Fruit fly (Drosophila melanogaster): ENCODE results near the gene bowl.
A peak's percentile ranks its signal among the peaks of the same experiment; 100 is the strongest.

bowl gene

DNA sequence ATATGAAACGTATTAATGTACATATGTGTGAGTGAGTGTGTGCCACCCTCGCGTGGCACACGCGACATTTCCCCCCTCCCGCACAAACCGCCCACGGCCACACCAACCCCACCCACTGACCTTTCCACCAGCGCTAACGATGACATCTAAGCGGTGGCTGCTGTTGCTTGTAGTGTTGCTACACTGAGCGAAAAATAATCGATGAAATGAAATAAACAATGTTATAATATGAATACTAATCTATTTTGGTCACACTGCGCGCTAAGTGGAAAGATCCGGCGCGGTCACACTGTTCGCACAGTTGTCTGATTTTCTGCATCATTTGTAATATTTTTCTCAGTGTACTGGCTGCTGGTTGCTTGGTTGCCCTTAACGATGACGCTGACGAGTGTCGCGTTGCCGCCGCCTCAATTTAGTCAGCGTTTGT, 60.8 kb downstream of the bowl start:
- peak; percentile 87 for TF ChIP-seq klu (GFP tag; IDR thresholded peaks at IDR 0.05)
- TF ChIP-seq hkb (optimal IDR thresholded peaks at IDR 0.05), result no peak
- peak; percentile 97 for TF ChIP-seq hkb (GFP tag; IDR thresholded peaks at IDR 0.05)
- peak; percentile 92 to 95 for TF ChIP-seq Hr51 (GFP tag; optimal IDR thresholded peaks at IDR 0.05)
- TF ChIP-seq CG7271 (tag; optimal IDR thresholded peaks at IDR 0.05), result peak; percentile 91
- TF ChIP-seq gce (GFP tag; IDR thresholded peaks at IDR 0.05), result peak; percentile 96
- TF ChIP-seq CG31365 (tag; optimal IDR thresholded peaks at IDR 0.05), result peak; percentile 87
- TF ChIP-seq GATAe (GFP tag; conservative IDR thresholded peaks at IDR 0.05), result peak; percentile 74; the same call in 1 of the 2 replicates
- peak; percentile 96 for TF ChIP-seq kay (GFP tag; optimal IDR thresholded peaks at IDR 0.05)
- TF ChIP-seq Mes4 (GFP tag; optimal IDR thresholded peaks at IDR 0.05), result peak; percentile 97
- peak; percentile 84 for TF ChIP-seq CG8281 (tag; optimal IDR thresholded peaks at IDR 0.05)
- TF ChIP-seq CG1602 (GFP tag; optimal IDR thresholded peaks at IDR 0.05), result peak; percentile 97
- TF ChIP-seq ftz-f1 (GFP tag; optimal IDR thresholded peaks at IDR 0.05), result peak; percentile 24
- peak; percentile 80 for TF ChIP-seq toy (GFP tag; IDR thresholded peaks at IDR 0.05)
- peak; percentile 83 for TF ChIP-seq YL-1 (GFP tag; optimal IDR thresholded peaks at IDR 0.05)
- TF ChIP-seq CG15479 (GFP tag; optimal IDR thresholded peaks at IDR 0.05), result peak; percentile 39
- peak; percentile 93 for TF ChIP-seq esg (GFP tag; conservative IDR thresholded peaks at IDR 0.05)
- peak; percentile 83 for TF ChIP-seq CG7357 (GFP tag; IDR thresholded peaks at IDR 0.05)
- peak; percentile 98 for TF ChIP-seq CG4424 (GFP tag; optimal IDR thresholded peaks at IDR 0.05)
- peak; percentile 95 for TF ChIP-seq CG32772 (GFP tag; IDR thresholded peaks at IDR 0.05)
- no peak for TF ChIP-seq tna (GFP tag; IDR thresholded peaks at IDR 0.05; ENCODE audit: partially characterized antibody)
- peak; percentile 90 for TF ChIP-seq CG32532 (GFP tag; IDR thresholded peaks at IDR 0.05)
- TF ChIP-seq CG17328 (GFP tag; IDR thresholded peaks at IDR 0.05), result peak; percentile 98
- peak; percentile 94 for TF ChIP-seq ase (GFP tag; IDR thresholded peaks at IDR 0.05)
- TF ChIP-seq CG11504 (tag; optimal IDR thresholded peaks at IDR 0.05), result peak; percentile 96
- TF ChIP-seq NK7.1 (GFP tag; optimal IDR thresholded peaks at IDR 0.05), result peak; percentile 94
- TF ChIP-seq CG18619 (GFP tag; optimal IDR thresholded peaks at IDR 0.05), result peak; percentile 92
- peak; percentile 96 for TF ChIP-seq ewg (GFP tag; optimal IDR thresholded peaks at IDR 0.05)
- TF ChIP-seq CG2875 (GFP tag; optimal IDR thresholded peaks at IDR 0.05), result peak; percentile 98
- TF ChIP-seq Ets65A (GFP tag), result peak; percentile 100
- TF ChIP-seq CG8089 (GFP tag; optimal IDR thresholded peaks at IDR 0.05), result peak; percentile 97
- peak; percentile 92 for TF ChIP-seq CG7786 (GFP tag; optimal IDR thresholded peaks at IDR 0.05)
- TF ChIP-seq CG1024 (GFP tag; IDR thresholded peaks at IDR 0.05), result peak; percentile 95
- TF ChIP-seq ash1 (GFP tag; optimal IDR thresholded peaks at IDR 0.05), result no peak
- peak; percentile 95 to 97 for TF ChIP-seq Pdp1 (GFP tag; optimal IDR thresholded peaks at IDR 0.05)
- peak; percentile 89 for TF ChIP-seq psq (GFP tag; optimal IDR thresholded peaks at IDR 0.05)
- TF ChIP-seq CG14441 (GFP tag; IDR thresholded peaks at IDR 0.05), result peak; percentile 94
- TF ChIP-seq Ravus (GFP tag; IDR thresholded peaks at IDR 0.05), result peak; percentile 87
- TF ChIP-seq CG12299 (tag; optimal IDR thresholded peaks at IDR 0.05), result peak; percentile 91
- peak; percentile 91 for TF ChIP-seq p53 (GFP tag; optimal IDR thresholded peaks at IDR 0.05)
- TF ChIP-seq dm (GFP tag; optimal IDR thresholded peaks at IDR 0.05), result peak; percentile 92
- no peak for TF ChIP-seq hth (optimal IDR thresholded peaks at IDR 0.05)
- peak; percentile 89 for TF ChIP-seq Elba2 (GFP tag; optimal IDR thresholded peaks at IDR 0.05)
- TF ChIP-seq tll (GFP tag; optimal IDR thresholded peaks at IDR 0.05), result peak in 1 of 2 experiments; percentile 83
- peak; percentile 96 for TF ChIP-seq CG17361 (GFP tag; IDR thresholded peaks at IDR 0.05)
- peak; percentile 97 for TF ChIP-seq CG7839 (tag; optimal IDR thresholded peaks at IDR 0.05)
- peak; percentile 91 for TF ChIP-seq CG14667 (GFP tag; IDR thresholded peaks at IDR 0.05)
- TF ChIP-seq CG13287 (GFP tag; IDR thresholded peaks at IDR 0.05; ENCODE audit: partially characterized antibody), result no peak
- peak; percentile 88 for TF ChIP-seq CG4730 (GFP tag; IDR thresholded peaks at IDR 0.05)
- peak; percentile 95 for TF ChIP-seq Hr3 (GFP tag; optimal IDR thresholded peaks at IDR 0.05)
- TF ChIP-seq schlank (tag; optimal IDR thresholded peaks at IDR 0.05), result peak; percentile 76
- peak; percentile 87 for TF ChIP-seq Dek (tag; optimal IDR thresholded peaks at IDR 0.05)

All from whole organism, embryonic.